Fruit fly (Drosophila melanogaster) whole organism, prepupa: ENCODE results near the gene Hydr2.

Source experiments
- CG11762 ChIP-seq: fragments of 200-800 bp; sonication (Bioruptor generic); optimal IDR thresholded peaks from 3 replicates; lab custom pipeline; 2016; ENCODE audit warnings: missing biosample characterization, missing genetic modification characterization; ENCODE audit not compliant: insufficient read depth
- CG15336 ChIP-seq: fragments of 200-800 bp; sonication (Bioruptor generic); IDR thresholded peaks from 2 replicates; pipeline ENCODE4 v1.3.6; 2022; ENCODE audit warnings: missing biosample characterization, missing genetic modification characterization
- CG16779 ChIP-seq: fragments of 200-800 bp; sonication (Bioruptor generic); optimal IDR thresholded peaks from 3 replicates; lab custom pipeline; 2017; ENCODE audit warnings: missing biosample characterization, mild to moderate bottlenecking, missing genetic modification characterization
- CG7368 ChIP-seq: fragments of 200-800 bp; sonication (Bioruptor generic); optimal IDR thresholded peaks from 3 replicates; lab custom pipeline; 2016; ENCODE audit warnings: missing biosample characterization, missing genetic modification characterization
- Gug ChIP-seq: fragments of 200-800 bp; sonication (Bioruptor generic); IDR thresholded peaks from 2 replicates; pipeline ENCODE4 v1.3.6; 2022; ENCODE audit warnings: missing biosample characterization, missing genetic modification characterization
- pdm3 ChIP-seq: fragments of 200-800 bp; sonication (Bioruptor generic); optimal IDR thresholded peaks from 3 replicates; lab custom pipeline; 2016; ENCODE audit warnings: missing biosample characterization, missing genetic modification characterization
- salr ChIP-seq, 2 experiments: fragments of 200-800 bp; sonication (Bioruptor generic); optimal IDR thresholded peaks; 3 replicates each; lab custom pipeline; 2016 to 2018; ENCODE audit warnings: missing biosample characterization in 2 of 2, missing genetic modification characterization in 2 of 2, mild to moderate bottlenecking in 1 of 2
- ss ChIP-seq, 2 experiments: fragments of 200-800 bp; sonication (Bioruptor generic); optimal IDR thresholded peaks; 2 replicates in 1 of 2; 3 replicates in 1 of 2; lab custom pipeline; 2017 to 2018; ENCODE audit warnings: mild to moderate bottlenecking in 2 of 2, missing biosample characterization in 2 of 2, missing genetic modification characterization in 2 of 2, moderate library complexity in 1 of 2

dm6 chr2L:3127813-3128212, 35.6 kb upstream of the Hydr2 start:
- TF ChIP-seq CG15336 (GFP tag; lab: Robert Waterston, UW) (no peak), CG7368 (GFP tag; lab: Kevin White, UChicago) (no peak), CG11762 (GFP tag; lab: Kevin White, UChicago) (no peak), ss (GFP tag; optimal IDR thresholded peaks at IDR 0.05; lab: Kevin White, UChicago) (no peak), salr (GFP tag; optimal IDR thresholded peaks at IDR 0.05; lab: Kevin White, UChicago) (no peak), pdm3 (GFP tag; lab: Kevin White, UChicago) (no peak), Gug (no peak), CG16779 (tag; lab: Kevin White, UChicago) (no peak)
